Fruit fly (Drosophila melanogaster): ENCODE results near the gene pinta.

Gene pinta

dm6 chr3R:22420911-22421310 is 3.8 kb downstream of the pinta start, which contains the start of the genes Nop56 and mats (continued):
- TF ChIP-seq peb (GFP tag; IDR thresholded peaks at IDR 0.05) (no peak), Nf-YA (GFP tag; IDR thresholded peaks at IDR 0.05) (no peak), disco-r (GFP tag; optimal IDR thresholded peaks at IDR 0.05) (no peak), phol (tag; optimal IDR thresholded peaks at IDR 0.05) (peak; percentile 48), CHES-1-like (GFP tag; optimal IDR thresholded peaks at IDR 0.05) (no peak), so (GFP tag; IDR thresholded peaks at IDR 0.05) (0 out of 3 replicates have a peak, but pooled peaks have one; percentile 16), zfh1 (GFP tag; IDR thresholded peaks at IDR 0.05) (no peak), sd (tag; optimal IDR thresholded peaks at IDR 0.05) (peak; percentile 79), bigmax (GFP tag; optimal IDR thresholded peaks at IDR 0.05) (peak; percentile 72), crc (GFP tag; optimal IDR thresholded peaks at IDR 0.05) (no peak), C15 (GFP tag; IDR thresholded peaks at IDR 0.05) (no peak), hb (GFP tag; IDR thresholded peaks at IDR 0.05; ENCODE audit: partially characterized antibody) (no peak), CG4820 (GFP tag; optimal IDR thresholded peaks at IDR 0.05) (no peak), CG32767 (GFP tag; IDR thresholded peaks at IDR 0.05) (no peak), Side (GFP tag; optimal IDR thresholded peaks at IDR 0.05) (no peak), prd (optimal IDR thresholded peaks at IDR 0.05) (no peak), prd (GFP tag; IDR thresholded peaks at IDR 0.05) (no peak), Usf (GFP tag; optimal IDR thresholded peaks at IDR 0.05) (peak; percentile 6), CG12659 (GFP tag; optimal IDR thresholded peaks at IDR 0.05) (peak; percentile 72), Vsx1 (GFP tag; optimal IDR thresholded peaks at IDR 0.05) (no peak), Awh (GFP tag; IDR thresholded peaks at IDR 0.05) (no peak), hkb (optimal IDR thresholded peaks at IDR 0.05) (no peak), hkb (GFP tag; IDR thresholded peaks at IDR 0.05) (no peak), CG17568 (GFP tag; optimal IDR thresholded peaks at IDR 0.05) (no peak), CG10431 (GFP tag; optimal IDR thresholded peaks at IDR 0.05) (no peak), CG17359 (tag; optimal IDR thresholded peaks at IDR 0.05) (peak; percentile 20), gro (GFP tag; optimal IDR thresholded peaks at IDR 0.05) (peak; percentile 30), CG9437 (GFP tag; optimal IDR thresholded peaks at IDR 0.05) (no peak), CG10959 (GFP tag; IDR thresholded peaks at IDR 0.05) (no peak), rib (GFP tag; IDR thresholded peaks at IDR 0.05) (peak; percentile 27; the same call in 1 of the 2 replicates), HLH4C (GFP tag; IDR thresholded peaks at IDR 0.05; ENCODE audit: partially characterized antibody) (no peak), CG9215 (GFP tag; IDR thresholded peaks at IDR 0.05) (no peak), row (GFP tag; IDR thresholded peaks at IDR 0.05) (peak; percentile 35; the same call in 1 of the 3 replicates), NFAT (GFP tag; IDR thresholded peaks at IDR 0.05) (peak; percentile 13; the same call in 1 of the 2 replicates), Antp (GFP tag; optimal IDR thresholded peaks at IDR 0.05) (no peak), abd-A (tag; optimal IDR thresholded peaks at IDR 0.05) (no peak), Rx (GFP tag; IDR thresholded peaks at IDR 0.05) (no peak), CG4424 (GFP tag; optimal IDR thresholded peaks at IDR 0.05) (no peak), Trl (optimal IDR thresholded peaks at IDR 0.05) (no peak), Trl (GFP tag; optimal IDR thresholded peaks at IDR 0.05) (no peak), Dref (GFP tag; IDR thresholded peaks at IDR 0.05) (peak; percentile 37)

dm6 chr3R:22411879-22412587 is 12.7 kb downstream of the pinta start:
- TF ChIP-seq oc (tag; optimal IDR thresholded peaks at IDR 0.05): no peak
- no peak for TF ChIP-seq CG33557 (GFP tag; optimal IDR thresholded peaks at IDR 0.05)
- no peak for TF ChIP-seq CG9797 (GFP tag; optimal IDR thresholded peaks at IDR 0.05)
- TF ChIP-seq Xbp1 (GFP tag; optimal IDR thresholded peaks at IDR 0.05): no peak
- TF ChIP-seq amos (GFP tag; IDR thresholded peaks at IDR 0.05; ENCODE audit: partially characterized antibody): no peak
- no peak for TF ChIP-seq Bdp1 (GFP tag; optimal IDR thresholded peaks at IDR 0.05)
- no peak for TF ChIP-seq CG10274 (GFP tag; optimal IDR thresholded peaks at IDR 0.05)
- no peak for TF ChIP-seq ewg (GFP tag; optimal IDR thresholded peaks at IDR 0.05)
- TF ChIP-seq CG12744 (GFP tag; optimal IDR thresholded peaks at IDR 0.05): no peak
- TF ChIP-seq D19B (GFP tag; optimal IDR thresholded peaks at IDR 0.05): no peak
- no peak for TF ChIP-seq hth (optimal IDR thresholded peaks at IDR 0.05)
- TF ChIP-seq Aef1 (GFP tag; IDR thresholded peaks at IDR 0.05): no peak
- TF ChIP-seq CG12391 (tag; optimal IDR thresholded peaks at IDR 0.05): no peak
- TF ChIP-seq sens (GFP tag): peak; percentile 72
